Fruit fly (Drosophila melanogaster) whole organism, embryonic: ENCODE data around the gene inaE.

ENCODE experiments used
- Bgb ChIP-seq: fragments of 200-800 bp; sonication (Bioruptor generic); IDR thresholded peaks from 2 replicates; pipeline ENCODE4 v1.3.6; 2022; ENCODE audit warnings: missing biosample characterization, missing genetic modification characterization; ENCODE audit not compliant: partially characterized antibody
- Blimp-1 ChIP-seq: fragments of 200-800 bp; sonication (Bioruptor generic); optimal IDR thresholded peaks from 3 replicates; lab custom pipeline; 2018; ENCODE audit warnings: missing biosample characterization, missing genetic modification characterization, mild to moderate bottlenecking, moderate library complexity, missing genetic modification reagents
- CG10565 ChIP-seq: fragments of 200-800 bp; sonication (Bioruptor generic); optimal IDR thresholded peaks from 3 replicates; lab custom pipeline; 2016; ENCODE audit warnings: missing biosample characterization, mild to moderate bottlenecking, missing genetic modification characterization
- CG12071 ChIP-seq: fragments of 200-800 bp; sonication (Bioruptor generic); optimal IDR thresholded peaks from 3 replicates; lab custom pipeline; 2018; ENCODE audit warnings: missing biosample characterization, mild to moderate bottlenecking, missing genetic modification characterization
- CG12104 ChIP-seq: fragments of 200-800 bp; sonication (Bioruptor generic); optimal IDR thresholded peaks from 3 replicates; lab custom pipeline; 2016; ENCODE audit warnings: missing biosample characterization, missing genetic modification characterization
- CG12769 ChIP-seq: fragments of 200-800 bp; sonication (Bioruptor generic); optimal IDR thresholded peaks from 2 replicates; lab custom pipeline; 2019; ENCODE audit warnings: missing biosample characterization, mild to moderate bottlenecking, missing genetic modification characterization, moderate library complexity
- CG12942 ChIP-seq: fragments of 200-800 bp; sonication (Bioruptor generic); optimal IDR thresholded peaks from 3 replicates; lab custom pipeline; 2016; ENCODE audit warnings: missing biosample characterization, missing genetic modification characterization
- CG14050 ChIP-seq: fragments of 200-800 bp; sonication (Bioruptor generic); IDR thresholded peaks from 3 replicates; pipeline ENCODE4 v1.3.6; 2022; ENCODE audit warnings: missing biosample characterization, missing genetic modification characterization
- CG14441 ChIP-seq: fragments of 200-800 bp; sonication (Bioruptor generic); IDR thresholded peaks from 2 replicates; pipeline ENCODE4 v1.3.6; 2022; ENCODE audit warnings: missing biosample characterization, missing genetic modification characterization
- CG15073 ChIP-seq: fragments of 200-800 bp; sonication (Bioruptor generic); optimal IDR thresholded peaks from 2 replicates; lab custom pipeline; 2016; ENCODE audit warnings: missing biosample characterization, missing genetic modification characterization
- CG15696 ChIP-seq: fragments of 200-800 bp; sonication (Bioruptor generic); optimal IDR thresholded peaks from 2 replicates; lab custom pipeline; 2019; ENCODE audit warnings: missing biosample characterization, mild to moderate bottlenecking, missing genetic modification characterization, moderate library complexity
- CG17328 ChIP-seq: fragments of 200-800 bp; sonication (Bioruptor generic); IDR thresholded peaks from 2 replicates; pipeline ENCODE4 v1.3.6; 2022; ENCODE audit warnings: missing biosample characterization, missing genetic modification characterization
- CG17359 ChIP-seq: fragments of 200-800 bp; sonication (Bioruptor generic); optimal IDR thresholded peaks from 3 replicates; lab custom pipeline; 2018; ENCODE audit warnings: missing biosample characterization, mild to moderate bottlenecking, missing genetic modification characterization, moderate library complexity
- CG18011 ChIP-seq: fragments of 200-800 bp; sonication (Bioruptor generic); optimal IDR thresholded peaks from 2 replicates; lab custom pipeline; 2017; ENCODE audit warnings: missing biosample characterization, missing genetic modification characterization, mild to moderate bottlenecking, moderate library complexity, missing genotype
- CG30431 ChIP-seq: fragments of 200-800 bp; sonication (Bioruptor generic); optimal IDR thresholded peaks from 2 replicates; lab custom pipeline; 2017; ENCODE audit warnings: missing biosample characterization, missing genetic modification characterization
- CG34422 ChIP-seq: fragments of 200-800 bp; sonication (Bioruptor generic); IDR thresholded peaks from 3 replicates; pipeline ENCODE4 v1.3.6; 2022; ENCODE audit warnings: missing biosample characterization, missing genetic modification characterization
- CG3838 ChIP-seq: fragments of 200-800 bp; sonication (Bioruptor generic); optimal IDR thresholded peaks from 3 replicates; lab custom pipeline; 2016; ENCODE audit warnings: missing biosample characterization, missing genetic modification characterization
- CG6813 ChIP-seq: fragments of 200-800 bp; sonication (Bioruptor generic); optimal IDR thresholded peaks from 2 replicates; lab custom pipeline; 2017; ENCODE audit warnings: missing biosample characterization, missing genetic modification characterization, mild to moderate bottlenecking, moderate library complexity, missing genetic modification reagents
- CG8388 ChIP-seq: fragments of 200-800 bp; sonication (Bioruptor generic); optimal IDR thresholded peaks from 2 replicates; lab custom pipeline; 2019; ENCODE audit warnings: missing biosample characterization, mild to moderate bottlenecking, missing genetic modification characterization, moderate library complexity
- Ets97D ChIP-seq: fragments of 200-800 bp; sonication (Bioruptor generic); optimal IDR thresholded peaks from 3 replicates; lab custom pipeline; 2016; ENCODE audit warnings: missing biosample characterization, missing genetic modification characterization
- HLH3B ChIP-seq: fragments of 200-800 bp; sonication (Bioruptor generic); IDR thresholded peaks from 2 replicates; pipeline ENCODE4 v1.3.6; 2022; ENCODE audit warnings: missing biosample characterization, missing genetic modification characterization
- Hmr ChIP-seq: fragments of 200-800 bp; sonication (Bioruptor generic); optimal IDR thresholded peaks from 3 replicates; lab custom pipeline; 2017; ENCODE audit warnings: mild to moderate bottlenecking, missing biosample characterization, missing genetic modification reagents, missing genetic modification characterization
- Hr51 ChIP-seq, 2 experiments: fragments of 200-800 bp; sonication (Bioruptor generic); optimal IDR thresholded peaks; 2 replicates in 1 of 2; 3 replicates in 1 of 2; lab custom pipeline; 2016 to 2018; ENCODE audit warnings: missing biosample characterization in 2 of 2, missing genetic modification characterization in 2 of 2, mild to moderate bottlenecking in 1 of 2, moderate library complexity in 1 of 2
- MESR4 ChIP-seq: fragments of 200-800 bp; sonication (Bioruptor generic); optimal IDR thresholded peaks from 2 replicates; lab custom pipeline; 2018; ENCODE audit warnings: missing biosample characterization, mild to moderate bottlenecking, missing genetic modification characterization, moderate library complexity
- Meics ChIP-seq: fragments of 200-800 bp; sonication (Bioruptor generic); optimal IDR thresholded peaks from 2 replicates; lab custom pipeline; 2017; ENCODE audit warnings: missing biosample characterization, mild to moderate bottlenecking, missing genetic modification characterization
- Mrtf ChIP-seq: fragments of 200-800 bp; sonication (Bioruptor generic); IDR thresholded peaks from 3 replicates; pipeline ENCODE4 v1.3.6; 2022; ENCODE audit warnings: missing biosample characterization, missing genetic modification characterization
- Nf-YB ChIP-seq: fragments of 200-800 bp; sonication (Bioruptor generic); optimal IDR thresholded peaks from 3 replicates; lab custom pipeline; 2019; ENCODE audit warnings: missing biosample characterization, mild to moderate bottlenecking, missing genetic modification characterization, moderate library complexity
- Spps ChIP-seq: fragments of 200-800 bp; sonication (Bioruptor generic); optimal IDR thresholded peaks from 2 replicates; lab custom pipeline; 2018; ENCODE audit warnings: missing biosample characterization, mild to moderate bottlenecking, missing genetic modification characterization
- Ssrp ChIP-seq: fragments of 200-800 bp; sonication (Bioruptor generic); optimal IDR thresholded peaks from 2 replicates; lab custom pipeline; 2018; ENCODE audit warnings: missing biosample characterization, mild to moderate bottlenecking, missing genetic modification characterization, moderate library complexity
- ab ChIP-seq: fragments of 200-800 bp; sonication (Bioruptor generic); optimal IDR thresholded peaks from 2 replicates; lab custom pipeline; 2016; ENCODE audit warnings: missing biosample characterization, missing genetic modification characterization
- ara ChIP-seq: fragments of 200-800 bp; sonication (Bioruptor generic); IDR thresholded peaks from 2 replicates; pipeline ENCODE4 v1.3.6; 2022; ENCODE audit warnings: missing biosample characterization, missing genetic modification characterization
- az2 ChIP-seq: fragments of 200-800 bp; sonication (Bioruptor generic); optimal IDR thresholded peaks from 3 replicates; lab custom pipeline; 2016; ENCODE audit warnings: missing biosample characterization, missing genetic modification characterization
- bigmax ChIP-seq: fragments of 200-800 bp; sonication (Bioruptor generic); optimal IDR thresholded peaks from 2 replicates; lab custom pipeline; 2018; ENCODE audit warnings: missing biosample characterization, mild to moderate bottlenecking, missing genetic modification characterization
- danr ChIP-seq: fragments of 200-800 bp; sonication (Bioruptor generic); IDR thresholded peaks from 2 replicates; pipeline ENCODE4 v1.3.6; 2022; ENCODE audit warnings: missing biosample characterization, missing genetic modification characterization
- esg ChIP-seq: fragments of 200-800 bp; sonication (Bioruptor generic); conservative IDR thresholded peaks from 2 replicates; pipeline ENCODE4 v1.3.6; 2022; ENCODE audit warnings: missing biosample characterization, missing genetic modification characterization
- hth ChIP-seq: fragments of >200 bp; optimal IDR thresholded peaks from 2 replicates; lab custom pipeline; 2017; ENCODE audit warnings: inconsistent platforms
- inv ChIP-seq: fragments of 200-800 bp; sonication (Bioruptor generic); IDR thresholded peaks from 2 replicates; pipeline ENCODE4 v1.3.6; 2022; ENCODE audit warnings: missing biosample characterization, missing genetic modification characterization; ENCODE audit not compliant: partially characterized antibody
- lilli ChIP-seq: fragments of 200-800 bp; sonication (Bioruptor generic); optimal IDR thresholded peaks from 3 replicates; lab custom pipeline; 2016; ENCODE audit warnings: missing biosample characterization, missing genetic modification characterization
- lmd ChIP-seq: fragments of 200-800 bp; sonication (Bioruptor generic); IDR thresholded peaks from 2 replicates; pipeline ENCODE4 v1.3.6; 2022; ENCODE audit warnings: missing biosample characterization, missing genetic modification characterization
- mld ChIP-seq: fragments of 200-800 bp; sonication (Bioruptor generic); IDR thresholded peaks from 3 replicates; pipeline ENCODE4 v1.3.6; 2022; ENCODE audit warnings: missing biosample characterization, missing genetic modification characterization; ENCODE audit not compliant: partially characterized antibody
- nau ChIP-seq: fragments of 200-800 bp; sonication (Bioruptor generic); optimal IDR thresholded peaks from 3 replicates; lab custom pipeline; 2017; ENCODE audit warnings: missing biosample characterization, mild to moderate bottlenecking, missing genetic modification characterization, missing genetic modification reagents
- nmo ChIP-seq: fragments of 200-800 bp; sonication (Bioruptor generic); optimal IDR thresholded peaks from 2 replicates; lab custom pipeline; 2018; ENCODE audit warnings: missing biosample characterization, mild to moderate bottlenecking, missing genetic modification characterization, moderate library complexity
- phol ChIP-seq: fragments of 200-800 bp; sonication (Bioruptor generic); optimal IDR thresholded peaks from 3 replicates; lab custom pipeline; 2018; ENCODE audit warnings: missing biosample characterization, mild to moderate bottlenecking, missing genetic modification characterization, moderate library complexity
- pnt ChIP-seq: fragments of 200-800 bp; sonication (Bioruptor generic); optimal IDR thresholded peaks from 3 replicates; lab custom pipeline; 2016; ENCODE audit warnings: missing biosample characterization, missing genetic modification characterization
- run ChIP-seq: fragments of 200-800 bp; sonication (Bioruptor generic); optimal IDR thresholded peaks from 3 replicates; lab custom pipeline; 2018; ENCODE audit warnings: missing biosample characterization, mild to moderate bottlenecking, missing genetic modification characterization
- stwl ChIP-seq: fragments of 200-800 bp; sonication (Bioruptor generic); optimal IDR thresholded peaks from 3 replicates; lab custom pipeline; 2018; ENCODE audit warnings: missing biosample characterization, mild to moderate bottlenecking, missing genetic modification characterization, moderate library complexity
- tin ChIP-seq: fragments of 200-800 bp; sonication (Bioruptor generic); optimal IDR thresholded peaks from 3 replicates; lab custom pipeline; 2016; ENCODE audit warnings: missing biosample characterization, missing genetic modification characterization
- tna ChIP-seq: fragments of 200-800 bp; sonication (Bioruptor generic); IDR thresholded peaks from 2 replicates; pipeline ENCODE4 v1.3.6; 2022; ENCODE audit warnings: missing biosample characterization, missing genetic modification characterization; ENCODE audit not compliant: partially characterized antibody
- trem ChIP-seq: fragments of 200-800 bp; optimal IDR thresholded peaks from 3 replicates; lab custom pipeline; 2019; ENCODE audit warnings: missing biosample characterization, mild to moderate bottlenecking, missing genetic modification characterization, moderate library complexity

The inaE gene

DNA sequence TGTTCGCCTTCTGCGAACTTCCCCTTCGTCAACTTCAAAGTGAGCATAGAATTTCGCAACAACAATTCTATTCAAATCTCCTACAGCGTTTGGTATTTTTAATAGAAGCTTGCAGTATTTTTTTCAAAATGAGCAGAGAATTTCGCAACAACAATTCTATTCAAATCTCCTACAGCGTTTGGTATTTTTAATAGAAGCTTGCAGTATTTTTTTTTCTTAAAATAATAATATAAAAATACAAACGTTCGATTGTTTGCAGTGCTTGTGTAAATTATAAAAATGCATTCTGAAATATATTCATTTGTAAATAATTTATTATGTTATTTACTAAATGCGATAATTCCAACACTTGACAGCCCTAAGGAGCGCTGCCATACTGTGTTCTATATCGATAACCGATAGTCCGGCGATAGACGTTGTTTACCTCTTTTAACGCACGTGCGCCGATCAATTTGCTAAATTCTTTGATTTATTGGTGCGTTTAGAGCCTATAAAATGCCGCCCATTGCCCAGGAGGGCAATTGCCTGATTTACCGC lies 26.7 kb upstream of the inaE start, which contains the start of the genes CG32625 and Rtc1 (continued):
- no peak for TF ChIP-seq CG6813 (GFP tag; lab: Kevin White, UChicago)
- TF ChIP-seq CG12942 (GFP tag; lab: Kevin White, UChicago) = no peak
- TF ChIP-seq CG12769 = no peak
- TF ChIP-seq Meics (GFP tag; lab: Kevin White, UChicago) = peak; percentile 49
- TF ChIP-seq nmo (GFP tag; lab: Kevin White, UChicago) = peak; percentile 63
- TF ChIP-seq HLH3B (GFP tag; lab: Robert Waterston, UW) = peak; percentile 27; the same call in 1 of the 2 replicates
- no peak for TF ChIP-seq CG12071
- 0 out of 3 replicates have a peak, but pooled peaks have one; percentile 22 for TF ChIP-seq CG34422 (GFP tag; lab: Robert Waterston, UW)
- peak; percentile 40 for TF ChIP-seq Ets97D
- peak; percentile 74 for TF ChIP-seq stwl
- peak; percentile 97 for TF ChIP-seq trem (tag; lab: Kevin White, UChicago)
- TF ChIP-seq CG14050 (GFP tag; lab: Robert Waterston, UW) = 0 out of 3 replicates have a peak, but pooled peaks have one; percentile 21
- 0 out of 2 replicates have a peak, but pooled peaks have one; percentile 57 for TF ChIP-seq tna
- no peak for TF ChIP-seq run (tag; lab: Kevin White, UChicago)
- TF ChIP-seq Ssrp = peak; percentile 20
- TF ChIP-seq nau (GFP tag; lab: Kevin White, UChicago) = no peak
- TF ChIP-seq ara (GFP tag; lab: Robert Waterston, UW) = peak; percentile 48; the same call in 1 of the 2 replicates
- 0 out of 2 replicates have a peak, but pooled peaks have one; percentile 16 for TF ChIP-seq inv
- peak; percentile 62 for TF ChIP-seq phol (tag; lab: Kevin White, UChicago)
- no peak for TF ChIP-seq Mrtf (GFP tag; lab: Robert Waterston, UW)
- peak; percentile 36 for TF ChIP-seq CG8388 (GFP tag; lab: Kevin White, UChicago)
- TF ChIP-seq Bgb = peak; percentile 52
- peak; percentile 54; the same call in 1 of the 2 replicates for TF ChIP-seq CG17328 (GFP tag; lab: Robert Waterston, UW)
- TF ChIP-seq lilli = peak; percentile 44
- TF ChIP-seq CG18011 (GFP tag; lab: Kevin White, UChicago) = peak; percentile 40
- no peak for TF ChIP-seq hth (lab: Kevin White, UChicago)
- TF ChIP-seq CG15696 = peak; percentile 61
- no peak for TF ChIP-seq bigmax (GFP tag; lab: Kevin White, UChicago)
- TF ChIP-seq CG17359 (tag; lab: Kevin White, UChicago) = peak; percentile 51
- peak; percentile 52 for TF ChIP-seq tin (GFP tag; lab: Kevin White, UChicago)
- TF ChIP-seq Nf-YB (GFP tag; lab: Kevin White, UChicago) = peak; percentile 7
- no peak for TF ChIP-seq esg
- no peak for TF ChIP-seq lmd
- TF ChIP-seq Spps (tag; lab: Kevin White, UChicago) = no peak
- no peak for TF ChIP-seq pnt (GFP tag; lab: Kevin White, UChicago)
- no peak for TF ChIP-seq danr (GFP tag; lab: Robert Waterston, UW)
- TF ChIP-seq Hmr (GFP tag; lab: Kevin White, UChicago) = peak; percentile 64
- peak; percentile 36; the same call in 1 of the 2 replicates for TF ChIP-seq CG14441
- TF ChIP-seq ab = no peak
- TF ChIP-seq az2 = peak; percentile 49
- TF ChIP-seq CG15073 (GFP tag; lab: Kevin White, UChicago) = no peak
- TF ChIP-seq CG30431 = no peak
- no peak for TF ChIP-seq CG10565 (GFP tag; lab: Kevin White, UChicago)
- TF ChIP-seq Hr51 (GFP tag; optimal IDR thresholded peaks at IDR 0.05; lab: Kevin White, UChicago) = peak in 1 of 2 experiments; percentile 67
- no peak for TF ChIP-seq CG3838 (GFP tag; lab: Kevin White, UChicago)
- no peak for TF ChIP-seq mld
- peak; percentile 29 for TF ChIP-seq MESR4
- TF ChIP-seq Blimp-1 (GFP tag; lab: Kevin White, UChicago) = peak; percentile 52
- no peak for TF ChIP-seq CG12104 (GFP tag; lab: Kevin White, UChicago)
